Fruit fly (Drosophila melanogaster) whole organism, embryonic: ENCODE results near the gene CG4991.

Source experiments
- B-H1 ChIP-seq: fragments of 200-800 bp; sonication (Bioruptor generic); IDR thresholded peaks from 3 replicates; pipeline ENCODE4 v1.3.6; 2022; ENCODE audit warnings: missing biosample characterization, missing genetic modification characterization
- Bgb ChIP-seq: fragments of 200-800 bp; sonication (Bioruptor generic); IDR thresholded peaks from 2 replicates; pipeline ENCODE4 v1.3.6; 2022; ENCODE audit warnings: missing biosample characterization, missing genetic modification characterization; ENCODE audit not compliant: partially characterized antibody
- CG10431 ChIP-seq: fragments of 200-800 bp; sonication (Bioruptor generic); optimal IDR thresholded peaks from 3 replicates; lab custom pipeline; 2018; ENCODE audit warnings: missing biosample characterization, mild to moderate bottlenecking, missing genetic modification characterization
- CG10654 ChIP-seq: fragments of 200-800 bp; sonication (Bioruptor generic); optimal IDR thresholded peaks from 2 replicates; lab custom pipeline; 2016; ENCODE audit warnings: missing biosample characterization, missing genetic modification characterization
- CG11085 ChIP-seq: fragments of 200-800 bp; sonication (Bioruptor generic); IDR thresholded peaks from 2 replicates; pipeline ENCODE4 v1.3.6; 2022; ENCODE audit warnings: missing biosample characterization, missing genetic modification characterization
- CG11504 ChIP-seq: fragments of 200-800 bp; sonication (Bioruptor generic); optimal IDR thresholded peaks from 3 replicates; lab custom pipeline; 2019; ENCODE audit warnings: missing biosample characterization, mild to moderate bottlenecking, missing genetic modification characterization, moderate library complexity
- CG12219 ChIP-seq: fragments of 200-800 bp; sonication (Bioruptor generic); optimal IDR thresholded peaks from 3 replicates; lab custom pipeline; 2018; ENCODE audit warnings: missing biosample characterization, mild to moderate bottlenecking, missing genetic modification characterization
- CG12659 ChIP-seq: fragments of 200-800 bp; sonication (Bioruptor generic); optimal IDR thresholded peaks from 3 replicates; lab custom pipeline; 2017; ENCODE audit warnings: mild to moderate bottlenecking, missing biosample characterization, missing genetic modification reagents, missing genetic modification characterization
- CG14050 ChIP-seq: fragments of 200-800 bp; sonication (Bioruptor generic); IDR thresholded peaks from 3 replicates; pipeline ENCODE4 v1.3.6; 2022; ENCODE audit warnings: missing biosample characterization, missing genetic modification characterization
- CG15601 ChIP-seq: fragments of 200-800 bp; sonication (Bioruptor generic); optimal IDR thresholded peaks from 3 replicates; lab custom pipeline; 2019; ENCODE audit warnings: missing biosample characterization, mild to moderate bottlenecking, missing genetic modification characterization, moderate library complexity
- CG1602 ChIP-seq: fragments of 200-800 bp; sonication (Bioruptor generic); optimal IDR thresholded peaks from 3 replicates; lab custom pipeline; 2016; ENCODE audit warnings: missing biosample characterization, missing genetic modification characterization
- CG2199 ChIP-seq: fragments of 200-800 bp; sonication (Bioruptor generic); IDR thresholded peaks from 3 replicates; pipeline ENCODE4 v1.3.6; 2022; ENCODE audit warnings: missing biosample characterization, missing genetic modification characterization
- CG2875 ChIP-seq: fragments of 200-800 bp; sonication (Bioruptor generic); optimal IDR thresholded peaks from 2 replicates; lab custom pipeline; 2017; ENCODE audit warnings: missing biosample characterization, mild to moderate bottlenecking, missing genetic modification characterization, missing genetic modification reagents
- CG30020 ChIP-seq: fragments of 200-800 bp; optimal IDR thresholded peaks from 2 replicates; lab custom pipeline; 2019; ENCODE audit warnings: missing biosample characterization, mild to moderate bottlenecking, missing genetic modification characterization, moderate library complexity
- CG34376 ChIP-seq: fragments of 200-800 bp; sonication (Bioruptor generic); optimal IDR thresholded peaks from 2 replicates; lab custom pipeline; 2018; ENCODE audit warnings: missing biosample characterization, mild to moderate bottlenecking, missing genetic modification characterization
- CG4360 ChIP-seq: fragments of 200-800 bp; sonication (Bioruptor generic); IDR thresholded peaks from 2 replicates; pipeline ENCODE4 v1.3.6; 2022; ENCODE audit warnings: missing biosample characterization, missing genetic modification characterization
- CG7963 ChIP-seq: fragments of 200-800 bp; sonication (Bioruptor generic); IDR thresholded peaks from 3 replicates; pipeline ENCODE4 v1.3.6; 2022; ENCODE audit warnings: missing biosample characterization, missing genetic modification characterization; ENCODE audit not compliant: partially characterized antibody
- CG7987 ChIP-seq: fragments of 200-800 bp; sonication (Bioruptor generic); optimal IDR thresholded peaks from 2 replicates; lab custom pipeline; 2018; ENCODE audit warnings: missing biosample characterization, mild to moderate bottlenecking, missing genetic modification characterization, moderate library complexity
- CG9215 ChIP-seq: fragments of 200-800 bp; sonication (Bioruptor generic); IDR thresholded peaks from 2 replicates; pipeline ENCODE4 v1.3.6; 2022; ENCODE audit warnings: missing biosample characterization, missing genetic modification characterization
- CG9876 ChIP-seq: fragments of 200-800 bp; sonication (Bioruptor generic); optimal IDR thresholded peaks from 2 replicates; lab custom pipeline; 2016; ENCODE audit warnings: missing biosample characterization, missing genetic modification characterization
- CHES-1-like ChIP-seq: fragments of 200-800 bp; sonication (Bioruptor generic); optimal IDR thresholded peaks from 2 replicates; lab custom pipeline; 2016; ENCODE audit warnings: missing biosample characterization, missing genetic modification characterization
- Chrac-16 ChIP-seq: fragments of 200-800 bp; sonication (Bioruptor generic); optimal IDR thresholded peaks from 3 replicates; lab custom pipeline; 2016; ENCODE audit warnings: missing biosample characterization, missing genetic modification characterization
- Deaf1 ChIP-seq: fragments of 200-800 bp; optimal IDR thresholded peaks from 3 replicates; lab custom pipeline; 2019; ENCODE audit warnings: missing biosample characterization, mild to moderate bottlenecking, missing genetic modification characterization, moderate library complexity
- Dek ChIP-seq: fragments of 200-800 bp; sonication (Bioruptor generic); optimal IDR thresholded peaks from 3 replicates; lab custom pipeline; 2019; ENCODE audit warnings: missing biosample characterization, mild to moderate bottlenecking, missing genetic modification characterization, moderate library complexity
- E2f2 ChIP-seq: fragments of 200-800 bp; sonication (Bioruptor generic); IDR thresholded peaks from 2 replicates; pipeline ENCODE4 v1.3.6; 2022; ENCODE audit warnings: missing biosample characterization, missing genetic modification characterization
- ERR ChIP-seq: fragments of 200-800 bp; sonication (Bioruptor generic); optimal IDR thresholded peaks from 2 replicates; lab custom pipeline; 2016; ENCODE audit warnings: missing biosample characterization, missing genetic modification characterization
- Eip74EF ChIP-seq, 2 experiments: fragments of 200-800 bp in 1 of 2; fragments of >200 bp in 1 of 2; sonication (Bioruptor generic) in 1 of 2; optimal IDR thresholded peaks; 2 replicates each; lab custom pipeline; 2017 to 2019; ENCODE audit warnings: missing biosample characterization in 2 of 2, missing genetic modification characterization in 2 of 2, mild to moderate bottlenecking in 1 of 2, moderate library complexity in 1 of 2
- Ets65A ChIP-seq: fragments of 200-800 bp; sonication (Bioruptor generic); peaks from one replicate; lab custom pipeline; 2016; ENCODE audit warnings: missing biosample characterization, missing genetic modification characterization
- Gsc ChIP-seq: fragments of 200-800 bp; sonication (Bioruptor generic); IDR thresholded peaks from 2 replicates; pipeline ENCODE4 v1.3.6; 2022; ENCODE audit warnings: missing biosample characterization, missing genetic modification characterization
- H2.0 ChIP-seq: fragments of 200-800 bp; sonication (Bioruptor generic); IDR thresholded peaks from 2 replicates; pipeline ENCODE4 v1.3.6; 2022; ENCODE audit warnings: missing biosample characterization, missing genetic modification characterization
- HHEX ChIP-seq: fragments of 200-800 bp; sonication (Bioruptor generic); optimal IDR thresholded peaks from 3 replicates; lab custom pipeline; 2017; ENCODE audit warnings: missing biosample characterization, mild to moderate bottlenecking, missing genetic modification characterization, missing genetic modification reagents
- Lhr ChIP-seq: fragments of 200-800 bp; sonication (Bioruptor generic); optimal IDR thresholded peaks from 3 replicates; lab custom pipeline; 2017; ENCODE audit warnings: mild to moderate bottlenecking, missing biosample characterization, missing genetic modification reagents, missing genetic modification characterization
- Oli ChIP-seq: fragments of 200-800 bp; sonication (Bioruptor generic); optimal IDR thresholded peaks from 2 replicates; lab custom pipeline; 2018; ENCODE audit warnings: missing biosample characterization, mild to moderate bottlenecking, missing genetic modification characterization, moderate library complexity
- Sox102F ChIP-seq: fragments of 200-800 bp; sonication (Bioruptor generic); optimal IDR thresholded peaks from 2 replicates; lab custom pipeline; 2018; ENCODE audit warnings: missing biosample characterization, mild to moderate bottlenecking, missing genetic modification characterization, moderate library complexity
- Taf1 ChIP-seq: fragments of 200-800 bp; sonication (Bioruptor generic); IDR thresholded peaks from 2 replicates; pipeline ENCODE4 v1.3.6; 2022; ENCODE audit warnings: missing biosample characterization, missing genetic modification characterization
- Tbp ChIP-seq: fragments of >200 bp; optimal IDR thresholded peaks from 2 replicates; lab custom pipeline; 2018; ENCODE audit warnings: missing biosample characterization, missing genetic modification characterization
- ac ChIP-seq: fragments of 200-800 bp; sonication (Bioruptor generic); optimal IDR thresholded peaks from 3 replicates; lab custom pipeline; 2017; ENCODE audit warnings: missing biosample characterization, mild to moderate bottlenecking, missing genetic modification characterization
- cato ChIP-seq: fragments of 200-800 bp; sonication (Bioruptor generic); optimal IDR thresholded peaks from 2 replicates; lab custom pipeline; 2016; ENCODE audit warnings: missing biosample characterization, missing genetic modification characterization, borderline replicate concordance
- cwo ChIP-seq: fragments of 200-800 bp; sonication (Bioruptor generic); optimal IDR thresholded peaks from 3 replicates; lab custom pipeline; 2017; ENCODE audit warnings: missing biosample characterization, missing genetic modification characterization, mild to moderate bottlenecking, moderate library complexity, missing genetic modification reagents
- en ChIP-seq: fragments of 200-800 bp; sonication (Bioruptor generic); optimal IDR thresholded peaks from 2 replicates; lab custom pipeline; 2016; ENCODE audit warnings: missing biosample characterization, missing genetic modification characterization
- grau ChIP-seq: fragments of 200-800 bp; optimal IDR thresholded peaks from 3 replicates; lab custom pipeline; 2019; ENCODE audit warnings: missing biosample characterization, mild to moderate bottlenecking, missing genetic modification characterization, moderate library complexity
- inv ChIP-seq: fragments of 200-800 bp; sonication (Bioruptor generic); IDR thresholded peaks from 2 replicates; pipeline ENCODE4 v1.3.6; 2022; ENCODE audit warnings: missing biosample characterization, missing genetic modification characterization; ENCODE audit not compliant: partially characterized antibody
- jigr1 ChIP-seq: fragments of 200-800 bp; sonication (Bioruptor generic); IDR thresholded peaks from 3 replicates; pipeline ENCODE4 v1.3.6; 2022; ENCODE audit warnings: missing biosample characterization, missing genetic modification characterization
- klu ChIP-seq: fragments of 200-800 bp; sonication (Bioruptor generic); IDR thresholded peaks from 2 replicates; pipeline ENCODE4 v1.3.6; 2022; ENCODE audit warnings: missing biosample characterization, missing genetic modification characterization
- knrl ChIP-seq: fragments of 200-800 bp; sonication (Bioruptor generic); IDR thresholded peaks from 3 replicates; pipeline ENCODE4 v1.3.6; 2022; ENCODE audit warnings: missing biosample characterization, missing genetic modification characterization; ENCODE audit not compliant: partially characterized antibody
- lilli ChIP-seq: fragments of 200-800 bp; sonication (Bioruptor generic); optimal IDR thresholded peaks from 3 replicates; lab custom pipeline; 2016; ENCODE audit warnings: missing biosample characterization, missing genetic modification characterization
- nom ChIP-seq: fragments of 200-800 bp; sonication (Bioruptor generic); optimal IDR thresholded peaks from 2 replicates; lab custom pipeline; 2017; ENCODE audit warnings: missing biosample characterization, missing genetic modification characterization, mild to moderate bottlenecking, moderate library complexity, missing genetic modification reagents
- phol ChIP-seq: fragments of 200-800 bp; sonication (Bioruptor generic); optimal IDR thresholded peaks from 3 replicates; lab custom pipeline; 2018; ENCODE audit warnings: missing biosample characterization, mild to moderate bottlenecking, missing genetic modification characterization, moderate library complexity
- sens-2 ChIP-seq: fragments of 200-800 bp; sonication (Bioruptor generic); IDR thresholded peaks from 2 replicates; pipeline ENCODE4 v1.3.6; 2022; ENCODE audit warnings: missing biosample characterization, missing genetic modification characterization
- sna ChIP-seq: fragments of 200-800 bp; sonication (Bioruptor generic); IDR thresholded peaks from 2 replicates; pipeline ENCODE4 v1.3.6; 2022; ENCODE audit warnings: missing biosample characterization, missing genetic modification characterization; ENCODE audit not compliant: partially characterized antibody
- zen2 ChIP-seq: fragments of 200-800 bp; sonication (Bioruptor generic); IDR thresholded peaks from 3 replicates; pipeline ENCODE4 v1.3.6; 2022; ENCODE audit warnings: missing biosample characterization, missing genetic modification characterization; ENCODE audit not compliant: partially characterized antibody

The CG4991 gene

DNA sequence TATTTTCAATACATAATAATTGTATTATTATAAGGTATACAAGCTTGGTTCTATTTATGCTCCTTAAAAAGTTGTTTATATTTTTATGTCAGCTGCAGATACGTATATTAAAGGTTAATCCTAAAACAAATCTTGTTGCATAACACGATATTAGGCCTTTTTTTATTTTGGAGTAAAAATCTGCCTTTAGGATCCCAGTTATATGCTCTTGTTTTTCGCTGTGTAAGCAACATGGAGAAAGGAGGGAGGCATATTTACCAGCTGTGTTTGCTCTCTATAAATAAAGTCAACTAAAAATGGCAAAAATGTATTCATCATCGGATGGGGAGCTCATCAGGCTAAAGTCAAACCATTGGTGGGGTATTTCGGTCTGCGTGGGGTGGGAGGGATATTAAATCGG lies 29.9 kb downstream of the CG4991 start (continued):
- peak; percentile 47 for TF ChIP-seq nom (GFP tag; lab: Kevin White, UChicago)
- peak; percentile 29 for TF ChIP-seq Oli
- no peak for TF ChIP-seq Tbp (GFP tag; lab: Kevin White, UChicago)
- TF ChIP-seq Ets65A (GFP tag; lab: Kevin White, UChicago) = no peak
- TF ChIP-seq CHES-1-like (GFP tag; lab: Kevin White, UChicago) = no peak
- TF ChIP-seq cato (GFP tag; lab: Kevin White, UChicago) = no peak
- no peak for TF ChIP-seq sna (GFP tag; lab: Robert Waterston, UW)
- no peak for TF ChIP-seq Lhr (GFP tag; lab: Kevin White, UChicago)
- TF ChIP-seq ac = no peak
- TF ChIP-seq en = no peak
- no peak for TF ChIP-seq CG2875 (GFP tag; lab: Kevin White, UChicago)
- TF ChIP-seq Bgb (GFP tag; lab: Robert Waterston, UW) = no peak
- TF ChIP-seq CG14050 (GFP tag; lab: Robert Waterston, UW) = no peak
- TF ChIP-seq B-H1 (GFP tag; lab: Robert Waterston, UW) = no peak
- TF ChIP-seq grau (tag; lab: Kevin White, UChicago) = peak; percentile 47
- TF ChIP-seq CG15601 (tag; lab: Kevin White, UChicago) = no peak
- TF ChIP-seq CG12219 (GFP tag; lab: Kevin White, UChicago) = no peak
- peak; percentile 51 for TF ChIP-seq phol (tag; lab: Kevin White, UChicago)
- no peak for TF ChIP-seq ERR (GFP tag; lab: Kevin White, UChicago)
- TF ChIP-seq CG10431 (GFP tag; lab: Kevin White, UChicago) = no peak
- no peak for TF ChIP-seq Gsc (GFP tag; lab: Robert Waterston, UW)
- no peak for TF ChIP-seq klu (GFP tag; lab: Robert Waterston, UW)
- TF ChIP-seq CG7963 = no peak
- TF ChIP-seq CG11085 = no peak
- TF ChIP-seq CG4360 (GFP tag; lab: Robert Waterston, UW) = no peak
- TF ChIP-seq lilli (GFP tag; lab: Kevin White, UChicago) = no peak
- TF ChIP-seq Dek (tag; lab: Kevin White, UChicago) = no peak
- TF ChIP-seq H2.0 (GFP tag; lab: Robert Waterston, UW) = no peak
- TF ChIP-seq HHEX (GFP tag; lab: Kevin White, UChicago) = peak; percentile 38
- TF ChIP-seq Deaf1 = no peak
- TF ChIP-seq CG2199 (GFP tag; lab: Robert Waterston, UW) = no peak
- TF ChIP-seq inv (GFP tag; lab: Robert Waterston, UW) = no peak
- no peak for TF ChIP-seq cwo
- no peak for TF ChIP-seq CG30020
- TF ChIP-seq CG34376 (GFP tag; lab: Kevin White, UChicago) = no peak
- TF ChIP-seq CG12659 (GFP tag; lab: Kevin White, UChicago) = peak; percentile 10
- no peak for TF ChIP-seq Eip74EF (GFP tag; optimal IDR thresholded peaks at IDR 0.05; lab: Kevin White, UChicago)
- TF ChIP-seq CG9215 (GFP tag; lab: Robert Waterston, UW) = no peak
- TF ChIP-seq Chrac-16 (GFP tag; lab: Kevin White, UChicago) = peak; percentile 2
- peak; percentile 49 for TF ChIP-seq CG11504 (tag; lab: Kevin White, UChicago)
- no peak for TF ChIP-seq CG10654 (GFP tag; lab: Kevin White, UChicago)
- no peak for TF ChIP-seq CG1602 (GFP tag; lab: Kevin White, UChicago)
- TF ChIP-seq CG9876 (GFP tag; lab: Kevin White, UChicago) = no peak
- TF ChIP-seq CG7987 (GFP tag; lab: Kevin White, UChicago) = peak; percentile 1
- TF ChIP-seq E2f2 (GFP tag; lab: Robert Waterston, UW) = no peak
- TF ChIP-seq Sox102F (GFP tag; lab: Kevin White, UChicago) = peak; percentile 70
- TF ChIP-seq knrl (GFP tag; lab: Robert Waterston, UW) = no peak
- TF ChIP-seq sens-2 = no peak
- no peak for TF ChIP-seq jigr1 (GFP tag; lab: Robert Waterston, UW)
- TF ChIP-seq Taf1 (GFP tag; lab: Robert Waterston, UW) = no peak
- no peak for TF ChIP-seq zen2
